Worm (Caenorhabditis elegans): ENCODE data around the gene Y62E10A.13.
A peak's percentile ranks its signal among the peaks of the same experiment; 100 is the strongest.

Gene Y62E10A.13

DNA sequence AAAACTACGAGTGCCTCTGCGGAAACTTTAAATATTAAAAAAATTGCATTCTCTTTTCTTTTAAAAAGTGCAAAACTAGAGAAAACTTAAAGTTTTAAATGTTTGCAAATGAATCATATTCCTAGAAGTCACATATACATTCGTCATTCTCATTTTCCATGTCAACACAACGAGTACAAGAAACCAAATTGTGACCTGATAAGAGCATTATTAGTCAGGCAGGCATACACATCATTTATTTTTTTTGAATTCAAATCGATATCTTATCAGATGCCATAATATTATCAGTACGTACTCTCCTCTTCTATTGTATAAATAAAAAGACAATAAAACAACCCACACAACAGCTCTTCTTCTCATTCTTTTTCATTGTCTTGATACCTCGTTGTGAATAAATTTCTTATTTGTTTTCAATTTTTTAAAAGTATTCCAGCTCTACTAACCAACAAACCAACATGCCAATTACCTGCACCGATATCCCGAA, 51.6 kb downstream of the Y62E10A.13 start, which contains the start of gene W02A2.9:
Gene W02A2.9 (plus strand): TSS at position 434 of the 484 bp plus-strand sequence.
- TF ChIP-seq pha-4 (tag; optimal IDR thresholded peaks at IDR 0.05): peak; percentile 87
- peak; percentile 60 for TF ChIP-seq jun-1 (tag; optimal IDR thresholded peaks at IDR 0.05)
- TF ChIP-seq pqm-1 (tag; optimal IDR thresholded peaks at IDR 0.05): peak; percentile 99
- TF ChIP-seq skn-1 (tag; optimal IDR thresholded peaks at IDR 0.05): no peak
- TF ChIP-seq elt-2 (tag; optimal IDR thresholded peaks at IDR 0.05): peak; percentile 89
- TF ChIP-seq eor-1 (tag; optimal IDR thresholded peaks at IDR 0.05): no peak

DNA sequence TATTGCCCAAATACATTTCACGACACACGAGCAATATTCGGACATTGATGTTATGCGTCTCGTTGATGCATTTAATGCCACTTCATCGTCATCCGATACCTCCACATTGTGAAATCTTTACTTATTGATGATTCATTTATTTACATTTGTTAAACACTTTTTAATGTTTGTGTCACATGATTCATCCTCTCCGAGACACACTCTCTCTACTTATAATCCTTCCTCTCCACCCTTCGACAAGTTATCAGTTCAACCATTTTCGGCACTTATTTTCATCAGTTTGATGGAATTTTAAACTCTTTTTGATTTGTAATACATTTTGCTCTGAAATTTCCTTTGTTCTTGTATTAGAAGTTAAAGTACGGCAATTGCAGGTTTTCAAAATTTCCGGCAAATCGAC, 52.8 kb downstream of the Y62E10A.13 start:
- peak; percentile 85 for TF ChIP-seq jun-1 (tag; optimal IDR thresholded peaks at IDR 0.05)
- peak; percentile 64 for TF ChIP-seq pqm-1 (tag; optimal IDR thresholded peaks at IDR 0.05)
- no peak for TF ChIP-seq nhr-28 (tag; optimal IDR thresholded peaks at IDR 0.05)
- peak; percentile 36 for TF ChIP-seq fos-1 (tag; optimal IDR thresholded peaks at IDR 0.05)
- peak; percentile 66 for TF ChIP-seq elt-2 (tag; optimal IDR thresholded peaks at IDR 0.05)
- TF ChIP-seq ceh-28 (tag; optimal IDR thresholded peaks at IDR 0.05): no peak
- TF ChIP-seq pha-4 (tag; optimal IDR thresholded peaks at IDR 0.05): peak; percentile 99

DNA sequence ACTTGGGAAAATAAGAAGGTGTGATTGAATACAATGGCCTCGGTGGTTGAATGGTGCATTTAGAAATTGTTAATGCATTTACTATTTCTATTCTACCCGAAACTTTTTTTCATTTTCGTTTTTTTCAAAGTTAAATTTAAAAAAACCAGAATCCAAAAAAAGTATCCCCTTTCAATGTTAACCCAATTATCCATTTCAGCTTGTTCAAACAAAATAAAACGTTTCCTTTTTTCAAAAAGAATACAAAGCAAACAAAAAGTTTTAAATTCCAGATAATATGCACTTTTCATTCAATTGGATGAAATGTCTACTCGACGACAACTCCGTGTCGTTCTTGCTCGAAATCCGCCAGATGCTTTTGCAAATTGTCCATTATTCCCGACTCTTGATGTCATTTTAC, 56.3 kb downstream of the Y62E10A.13 start, which contains the start of gene W02A2.5:
Gene W02A2.5 (plus strand): TSS at position 301 of the 400 bp plus-strand sequence.
- TF ChIP-seq elt-1 (tag; optimal IDR thresholded peaks at IDR 0.05) (no peak), nhr-77 (tag; optimal IDR thresholded peaks at IDR 0.05) (no peak), fkh-2 (tag; optimal IDR thresholded peaks at IDR 0.05) (no peak), eor-1 (tag; optimal IDR thresholded peaks at IDR 0.05) (no peak)
